Fruit fly (Drosophila melanogaster) whole organism, embryonic: Measurements from ENCODE around the gene CG14515.

Experiments
- Bdp1 ChIP-seq: fragments of 200-800 bp; sonication (Bioruptor generic); optimal IDR thresholded peaks from 3 replicates; lab custom pipeline; 2016; ENCODE audit warnings: missing biosample characterization, missing genetic modification characterization
- Bgb ChIP-seq: fragments of 200-800 bp; sonication (Bioruptor generic); IDR thresholded peaks from 2 replicates; pipeline ENCODE4 v1.3.6; 2022; ENCODE audit warnings: missing biosample characterization, missing genetic modification characterization; ENCODE audit not compliant: partially characterized antibody
- BtbVII ChIP-seq: fragments of 200-800 bp; sonication (Bioruptor generic); optimal IDR thresholded peaks from 3 replicates; lab custom pipeline; 2017; ENCODE audit warnings: missing biosample characterization, mild to moderate bottlenecking, missing genetic modification characterization
- CG1024 ChIP-seq: fragments of 200-800 bp; sonication (Bioruptor generic); IDR thresholded peaks from 2 replicates; pipeline ENCODE4 v1.3.6; 2022; ENCODE audit warnings: missing biosample characterization, missing genetic modification characterization
- CG10321 ChIP-seq: fragments of 200-800 bp; sonication (Bioruptor generic); IDR thresholded peaks from 2 replicates; pipeline ENCODE4 v1.3.6; 2022; ENCODE audit warnings: missing biosample characterization, missing genetic modification characterization
- CG10959 ChIP-seq: fragments of 200-800 bp; sonication (Bioruptor generic); IDR thresholded peaks from 2 replicates; pipeline ENCODE4 v1.3.6; 2022; ENCODE audit warnings: missing biosample characterization, missing genetic modification characterization
- CG13894 ChIP-seq: fragments of 200-800 bp; sonication (Bioruptor generic); optimal IDR thresholded peaks from 3 replicates; lab custom pipeline; 2018; ENCODE audit warnings: missing biosample characterization, mild to moderate bottlenecking, missing genetic modification characterization, moderate library complexity
- CG15696 ChIP-seq: fragments of 200-800 bp; sonication (Bioruptor generic); optimal IDR thresholded peaks from 2 replicates; lab custom pipeline; 2019; ENCODE audit warnings: missing biosample characterization, mild to moderate bottlenecking, missing genetic modification characterization, moderate library complexity
- CG4707 ChIP-seq: fragments of 200-800 bp; sonication (Bioruptor generic); optimal IDR thresholded peaks from 2 replicates; lab custom pipeline; 2018; ENCODE audit warnings: missing biosample characterization, mild to moderate bottlenecking, missing genetic modification characterization, moderate library complexity
- CG5953 ChIP-seq: fragments of 200-800 bp; sonication (Bioruptor generic); IDR thresholded peaks from 2 replicates; pipeline ENCODE4 v1.3.6; 2022; ENCODE audit warnings: missing biosample characterization, missing genetic modification characterization
- CG6254 ChIP-seq: fragments of 200-800 bp; sonication (Bioruptor generic); optimal IDR thresholded peaks from 3 replicates; lab custom pipeline; 2017; ENCODE audit warnings: mild to moderate bottlenecking, missing biosample characterization, missing genetic modification reagents, missing genetic modification characterization
- CG6765 ChIP-seq: fragments of 200-800 bp; sonication (Bioruptor generic); optimal IDR thresholded peaks from 3 replicates; lab custom pipeline; 2017; ENCODE audit warnings: missing biosample characterization, mild to moderate bottlenecking, missing genetic modification characterization
- CG7372 ChIP-seq: fragments of 200-800 bp; sonication (Bioruptor generic); IDR thresholded peaks from 2 replicates; pipeline ENCODE4 v1.3.6; 2022; ENCODE audit warnings: missing biosample characterization, missing genetic modification characterization
- CG8281 ChIP-seq: fragments of 200-800 bp; sonication (Bioruptor generic); optimal IDR thresholded peaks from 2 replicates; lab custom pipeline; 2018; ENCODE audit warnings: missing biosample characterization, mild to moderate bottlenecking, missing genetic modification characterization, moderate library complexity
- CG8388 ChIP-seq: fragments of 200-800 bp; sonication (Bioruptor generic); optimal IDR thresholded peaks from 2 replicates; lab custom pipeline; 2019; ENCODE audit warnings: missing biosample characterization, mild to moderate bottlenecking, missing genetic modification characterization, moderate library complexity
- CG8478 ChIP-seq: fragments of >200 bp; optimal IDR thresholded peaks from 2 replicates; lab custom pipeline; 2018
- CG9609 ChIP-seq: fragments of 200-800 bp; sonication (Bioruptor generic); optimal IDR thresholded peaks from 3 replicates; lab custom pipeline; 2016; ENCODE audit warnings: missing biosample characterization, missing genetic modification characterization
- CHES-1-like ChIP-seq: fragments of 200-800 bp; sonication (Bioruptor generic); optimal IDR thresholded peaks from 2 replicates; lab custom pipeline; 2016; ENCODE audit warnings: missing biosample characterization, missing genetic modification characterization
- Dek ChIP-seq: fragments of 200-800 bp; sonication (Bioruptor generic); optimal IDR thresholded peaks from 3 replicates; lab custom pipeline; 2019; ENCODE audit warnings: missing biosample characterization, mild to moderate bottlenecking, missing genetic modification characterization, moderate library complexity
- Dll ChIP-seq: fragments of 200-800 bp; sonication (Bioruptor generic); IDR thresholded peaks from 4 replicates; pipeline ENCODE4 v1.3.6; 2022; ENCODE audit warnings: missing biosample characterization, missing genetic modification characterization; ENCODE audit not compliant: partially characterized antibody
- Dp ChIP-seq: fragments of 200-800 bp; sonication (Bioruptor generic); optimal IDR thresholded peaks from 2 replicates; lab custom pipeline; 2018; ENCODE audit warnings: missing biosample characterization, mild to moderate bottlenecking, missing genetic modification characterization, moderate library complexity
- E2f2 ChIP-seq: fragments of 200-800 bp; sonication (Bioruptor generic); IDR thresholded peaks from 2 replicates; pipeline ENCODE4 v1.3.6; 2022; ENCODE audit warnings: missing biosample characterization, missing genetic modification characterization
- Fer1 ChIP-seq: fragments of 200-800 bp; sonication (Bioruptor generic); optimal IDR thresholded peaks from 2 replicates; lab custom pipeline; 2017; ENCODE audit warnings: missing biosample characterization, mild to moderate bottlenecking, missing genetic modification characterization
- HmgD ChIP-seq: fragments of 200-800 bp; sonication (Bioruptor generic); optimal IDR thresholded peaks from 3 replicates; lab custom pipeline; 2016; ENCODE audit warnings: missing biosample characterization, missing genetic modification characterization
- NC2β ChIP-seq: fragments of 200-800 bp; sonication (Bioruptor generic); optimal IDR thresholded peaks from 2 replicates; lab custom pipeline; 2016; ENCODE audit warnings: missing biosample characterization, missing genetic modification characterization
- Tbp ChIP-seq: fragments of >200 bp; optimal IDR thresholded peaks from 2 replicates; lab custom pipeline; 2018; ENCODE audit warnings: missing biosample characterization, missing genetic modification characterization
- abd-A ChIP-seq: fragments of 200-800 bp; sonication (Bioruptor generic); optimal IDR thresholded peaks from 3 replicates; lab custom pipeline; 2019; ENCODE audit warnings: missing biosample characterization, mild to moderate bottlenecking, missing genetic modification characterization, moderate library complexity
- bbx ChIP-seq: fragments of 200-800 bp; sonication (Bioruptor generic); IDR thresholded peaks from 2 replicates; pipeline ENCODE4 v1.3.6; 2022; ENCODE audit warnings: missing biosample characterization, missing genetic modification characterization; ENCODE audit not compliant: partially characterized antibody
- bowl ChIP-seq: fragments of 200-800 bp; sonication (Bioruptor generic); IDR thresholded peaks from 2 replicates; pipeline ENCODE4 v1.3.6; 2022; ENCODE audit warnings: missing biosample characterization, missing genetic modification characterization
- eve ChIP-seq, 2 experiments: fragments of >200 bp; optimal IDR thresholded peaks; 2 replicates each; lab custom pipeline; 2017; ENCODE audit warnings: missing biosample characterization in 2 of 2, missing genetic modification characterization in 2 of 2
- fd96Cb ChIP-seq: fragments of 200-800 bp; sonication (Bioruptor generic); optimal IDR thresholded peaks from 2 replicates; lab custom pipeline; 2018; ENCODE audit warnings: missing biosample characterization, mild to moderate bottlenecking, missing genetic modification characterization, moderate library complexity
- gcm ChIP-seq: fragments of 200-800 bp; sonication (Bioruptor generic); optimal IDR thresholded peaks from 2 replicates; lab custom pipeline; 2019; ENCODE audit warnings: missing biosample characterization, mild to moderate bottlenecking, missing genetic modification characterization, moderate library complexity
- grau ChIP-seq: fragments of 200-800 bp; optimal IDR thresholded peaks from 3 replicates; lab custom pipeline; 2019; ENCODE audit warnings: missing biosample characterization, mild to moderate bottlenecking, missing genetic modification characterization, moderate library complexity
- nmo ChIP-seq: fragments of 200-800 bp; sonication (Bioruptor generic); optimal IDR thresholded peaks from 2 replicates; lab custom pipeline; 2018; ENCODE audit warnings: missing biosample characterization, mild to moderate bottlenecking, missing genetic modification characterization, moderate library complexity
- nom ChIP-seq: fragments of 200-800 bp; sonication (Bioruptor generic); optimal IDR thresholded peaks from 2 replicates; lab custom pipeline; 2017; ENCODE audit warnings: missing biosample characterization, missing genetic modification characterization, mild to moderate bottlenecking, moderate library complexity, missing genetic modification reagents
- pan ChIP-seq, 4 experiments: fragments of >200 bp in 3 of 4; fragments of 200-800 bp in 1 of 4; sonication (Bioruptor generic) in 1 of 4; optimal IDR thresholded peaks in 3 of 4; IDR thresholded peaks in 1 of 4; 2 replicates each; pipeline versions ENCODE4 v1.3.6 to Lab custom; 2017 to 2022; ENCODE audit warnings: missing biosample characterization in 2 of 4, missing genetic modification characterization in 2 of 4, mixed read lengths in 1 of 4
- pb ChIP-seq: fragments of 200-800 bp; sonication (Bioruptor generic); optimal IDR thresholded peaks from 3 replicates; lab custom pipeline; 2016; ENCODE audit warnings: missing biosample characterization, missing genetic modification characterization
- phol ChIP-seq: fragments of 200-800 bp; sonication (Bioruptor generic); optimal IDR thresholded peaks from 3 replicates; lab custom pipeline; 2018; ENCODE audit warnings: missing biosample characterization, mild to moderate bottlenecking, missing genetic modification characterization, moderate library complexity
- pnt ChIP-seq: fragments of 200-800 bp; sonication (Bioruptor generic); optimal IDR thresholded peaks from 3 replicates; lab custom pipeline; 2016; ENCODE audit warnings: missing biosample characterization, missing genetic modification characterization
- prd ChIP-seq, 3 experiments: fragments of >200 bp in 2 of 3; fragments of 200-800 bp in 1 of 3; sonication (Bioruptor generic) in 1 of 3; optimal IDR thresholded peaks in 2 of 3; IDR thresholded peaks in 1 of 3; 2 replicates in 2 of 3; 3 replicates in 1 of 3; pipeline versions ENCODE4 v1.3.6 to Lab custom; 2017 to 2022; ENCODE audit warnings: missing biosample characterization in 1 of 3, missing genetic modification characterization in 1 of 3
- repo ChIP-seq: fragments of 200-800 bp; sonication (Bioruptor generic); optimal IDR thresholded peaks from 2 replicates; lab custom pipeline; 2016; ENCODE audit warnings: missing biosample characterization, missing genetic modification characterization
- rib ChIP-seq: fragments of 200-800 bp; sonication (Bioruptor generic); IDR thresholded peaks from 2 replicates; pipeline ENCODE4 v1.3.6; 2022; ENCODE audit warnings: missing biosample characterization, missing genetic modification characterization
- sc ChIP-seq, 3 experiments: fragments of >200 bp in 2 of 3; fragments of 200-800 bp in 1 of 3; sonication (Bioruptor generic) in 1 of 3; optimal IDR thresholded peaks; 2 replicates in 2 of 3; 3 replicates in 1 of 3; lab custom pipeline; 2017; ENCODE audit warnings: mild to moderate bottlenecking in 1 of 3, missing biosample characterization in 1 of 3, missing genetic modification characterization in 1 of 3, missing genetic modification reagents in 1 of 3
- schlank ChIP-seq: fragments of 200-800 bp; sonication (Bioruptor generic); optimal IDR thresholded peaks from 2 replicates; lab custom pipeline; 2018; ENCODE audit warnings: missing biosample characterization, mild to moderate bottlenecking, missing genetic modification characterization
- tx ChIP-seq: fragments of 200-800 bp; sonication (Bioruptor generic); optimal IDR thresholded peaks from 2 replicates; lab custom pipeline; 2016; ENCODE audit warnings: missing biosample characterization, missing genetic modification characterization
- unpg ChIP-seq: fragments of 200-800 bp; sonication (Bioruptor generic); optimal IDR thresholded peaks from 3 replicates; lab custom pipeline; 2018; ENCODE audit warnings: missing biosample characterization, mild to moderate bottlenecking, missing genetic modification characterization, moderate library complexity
- vfl ChIP-seq: fragments of 200-800 bp; sonication (Bioruptor generic); optimal IDR thresholded peaks from 2 replicates; lab custom pipeline; 2016; ENCODE audit warnings: missing biosample characterization, missing genetic modification characterization
- zf30C ChIP-seq: fragments of 200-800 bp; sonication (Bioruptor generic); optimal IDR thresholded peaks from 3 replicates; lab custom pipeline; 2018; ENCODE audit warnings: missing biosample characterization, mild to moderate bottlenecking, missing genetic modification characterization

Gene CG14515

DNA sequence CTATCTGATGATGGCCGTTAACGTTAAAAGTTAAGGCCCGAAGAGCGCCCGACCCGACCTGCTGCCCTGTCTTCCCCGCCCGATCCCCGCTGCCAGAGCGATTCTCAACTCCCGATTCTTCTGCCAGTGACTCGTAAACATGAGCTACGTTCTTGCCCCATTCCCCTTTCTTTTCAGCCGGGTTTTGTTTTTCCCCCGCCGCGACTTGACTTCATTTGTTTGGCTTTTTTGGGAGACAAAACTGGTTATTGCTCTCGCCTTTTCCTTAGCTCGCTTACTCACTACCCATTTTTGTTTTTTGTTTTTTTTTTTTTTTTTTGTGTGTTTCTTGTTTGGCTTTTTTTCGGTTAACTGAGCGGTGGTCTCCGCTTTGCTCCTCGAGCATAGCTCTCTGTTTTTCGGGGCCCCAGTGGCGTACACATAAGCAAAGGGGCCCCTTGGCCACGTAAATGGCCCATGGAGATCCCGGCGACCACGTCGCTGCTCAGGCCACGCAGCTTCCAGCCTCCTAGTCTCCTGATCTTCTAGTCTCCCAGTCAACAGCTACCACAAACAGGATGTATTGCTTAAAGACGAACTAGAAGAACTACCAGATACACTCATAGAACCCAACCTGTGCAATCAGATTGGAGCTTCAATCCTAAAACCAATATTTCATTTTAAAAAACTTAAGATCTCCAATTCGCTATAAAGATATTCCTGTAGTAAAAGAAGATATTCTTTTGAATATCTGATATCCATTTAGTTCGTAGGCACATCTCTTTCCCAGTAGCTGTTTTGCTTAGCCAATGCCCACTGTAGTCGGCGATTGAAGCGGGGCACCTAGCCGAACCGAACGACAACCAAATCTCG is 13.4 kb downstream of the CG14515 start (continued):
- no peak for TF ChIP-seq abd-A (tag; lab: Kevin White, UChicago)
- TF ChIP-seq bowl (GFP tag; lab: Robert Waterston, UW): no peak
- no peak for TF ChIP-seq CG10321 (GFP tag; lab: Robert Waterston, UW)
- TF ChIP-seq Tbp (GFP tag; lab: Kevin White, UChicago): no peak
- no peak for TF ChIP-seq CG8281
- TF ChIP-seq pan (optimal IDR thresholded peaks at IDR 0.05; lab: Kevin White, UChicago): no peak
- TF ChIP-seq pan (GFP tag; optimal IDR thresholded peaks at IDR 0.05 in 1 of 2, IDR thresholded peaks at IDR 0.05 in 1 of 2): no peak
- no peak for TF ChIP-seq rib (GFP tag; lab: Robert Waterston, UW)
- TF ChIP-seq BtbVII (GFP tag; lab: Kevin White, UChicago): no peak
- peak; percentile 12 for TF ChIP-seq unpg (GFP tag; lab: Kevin White, UChicago)
- TF ChIP-seq grau: peak; percentile 91
- no peak for TF ChIP-seq Fer1 (GFP tag; lab: Kevin White, UChicago)
- TF ChIP-seq gcm (GFP tag; lab: Kevin White, UChicago): no peak
- no peak for TF ChIP-seq tx (GFP tag; lab: Kevin White, UChicago)
- TF ChIP-seq CG8388: peak; percentile 6
- no peak for TF ChIP-seq fd96Cb
- peak; percentile 86 for TF ChIP-seq nom (GFP tag; lab: Kevin White, UChicago)
- no peak for TF ChIP-seq Bgb (GFP tag; lab: Robert Waterston, UW)
- TF ChIP-seq phol (tag; lab: Kevin White, UChicago): peak; percentile 38
- no peak for TF ChIP-seq Bdp1 (GFP tag; lab: Kevin White, UChicago)
- TF ChIP-seq Dp: no peak
- TF ChIP-seq repo (GFP tag; lab: Kevin White, UChicago): no peak
- TF ChIP-seq CG4707 (GFP tag; lab: Kevin White, UChicago): no peak
- no peak for TF ChIP-seq CG6765 (GFP tag; lab: Kevin White, UChicago)
- TF ChIP-seq CG10959 (GFP tag; lab: Robert Waterston, UW): no peak
- no peak for TF ChIP-seq zf30C (GFP tag; lab: Kevin White, UChicago)
- TF ChIP-seq vfl (GFP tag; lab: Kevin White, UChicago): no peak
- no peak for TF ChIP-seq bbx
- no peak for TF ChIP-seq CG13894
- TF ChIP-seq nmo (GFP tag; lab: Kevin White, UChicago): peak; percentile 27
- TF ChIP-seq sc (optimal IDR thresholded peaks at IDR 0.05; lab: Kevin White, UChicago): no peak
- TF ChIP-seq sc (GFP tag; optimal IDR thresholded peaks at IDR 0.05; lab: Kevin White, UChicago): no peak
- no peak for TF ChIP-seq pnt (GFP tag; lab: Kevin White, UChicago)
- no peak for TF ChIP-seq CG1024
- TF ChIP-seq E2f2 (GFP tag; lab: Robert Waterston, UW): no peak
- TF ChIP-seq CG9609: no peak
- no peak for TF ChIP-seq Dek (tag; lab: Kevin White, UChicago)
- TF ChIP-seq CG6254: no peak
- TF ChIP-seq CG8478 (lab: Kevin White, UChicago): no peak
- no peak for TF ChIP-seq pb (GFP tag; lab: Kevin White, UChicago)
- no peak for TF ChIP-seq CG15696 (tag; lab: Kevin White, UChicago)
- TF ChIP-seq CG5953 (GFP tag; lab: Robert Waterston, UW): no peak
- no peak for TF ChIP-seq Dll
- TF ChIP-seq schlank (tag; lab: Kevin White, UChicago): no peak
- TF ChIP-seq HmgD (GFP tag; lab: Kevin White, UChicago): no peak
- no peak for TF ChIP-seq CHES-1-like (GFP tag; lab: Kevin White, UChicago)
- TF ChIP-seq CG7372 (GFP tag; lab: Robert Waterston, UW): no peak
- TF ChIP-seq eve (GFP tag; optimal IDR thresholded peaks at IDR 0.05; lab: Kevin White, UChicago): no peak
- no peak for TF ChIP-seq NC2β (GFP tag; lab: Kevin White, UChicago)
- TF ChIP-seq prd (optimal IDR thresholded peaks at IDR 0.05; lab: Kevin White, UChicago): no peak
- no peak for TF ChIP-seq prd (GFP tag; IDR thresholded peaks at IDR 0.05; lab: Robert Waterston, UW)
